Worm (Caenorhabditis elegans): Measurements from ENCODE around the gene F28H6.7.
A peak's percentile ranks its signal among the peaks of the same experiment; 100 is the strongest.

Gene F28H6.7

ce11 chrX:14152644-14153043 is 36.7 kb downstream of the F28H6.7 start:
- TF ChIP-seq pqm-1 (tag; optimal IDR thresholded peaks at IDR 0.05) (no peak), unc-62 (GFP tag; optimal IDR thresholded peaks at IDR 0.05 in 1 of 2) (peak in 1 of 2 experiments; percentile 90), unc-62 (tag; optimal IDR thresholded peaks at IDR 0.05) (no peak)

- TF ChIP-seq ZK546.5 (tag; optimal IDR thresholded peaks at IDR 0.05) (no peak), vab-7 (GFP tag; IDR thresholded peaks at IDR 0.05) (no peak), daf-16 (GFP tag; optimal IDR thresholded peaks at IDR 0.05) (no peak), daf-16 (tag; optimal IDR thresholded peaks at IDR 0.05) (no peak), F10B5.3 (tag; optimal IDR thresholded peaks at IDR 0.05) (no peak), attf-4 (tag; optimal IDR thresholded peaks at IDR 0.05) (no peak), nhr-48 (tag; optimal IDR thresholded peaks at IDR 0.05) (no peak), ZK337.2 (GFP tag; IDR thresholded peaks at IDR 0.05) (no peak), nhr-11 (tag; optimal IDR thresholded peaks at IDR 0.05) (no peak), rbr-2 (tag; optimal IDR thresholded peaks at IDR 0.05) (no peak), nhr-6 (tag; optimal IDR thresholded peaks at IDR 0.05) (no peak), nhr-77 (tag; optimal IDR thresholded peaks at IDR 0.05) (no peak), nhr-76 (tag; optimal IDR thresholded peaks at IDR 0.05) (no peak), daf-12 (tag; optimal IDR thresholded peaks at IDR 0.05) (no peak)
These were observed 41.0 kb downstream of the F28H6.7 start, which contains the start of gene ceh-90 for ce11 chrX:14156913-14157312. Gene ceh-90, minus strand, starts transcription at chrX:14157013.

ce11 chrX:14161684-14162347 is 45.9 kb downstream of the F28H6.7 start, which contains the start of gene lgc-25:
Gene lgc-25, minus strand, starts transcription at chrX:14161734.
- TF ChIP-seq nhr-25 (tag; optimal IDR thresholded peaks at IDR 0.05; ENCODE audit: borderline replicate concordance, insufficient read depth) (peak; percentile 31), F26F4.8 (GFP tag; conservative IDR thresholded peaks at IDR 0.05) (peak; percentile 56; the same call in 1 of the 2 replicates), madf-5 (GFP tag; IDR thresholded peaks at IDR 0.05) (0 out of 4 replicates have a peak, but pooled peaks have one; percentile 37 to 40), lin-38 (GFP tag; IDR thresholded peaks at IDR 0.05) (no peak; the same call in none of the 2 replicates), lin-13 (GFP tag; optimal IDR thresholded peaks at IDR 0.05) (peak; percentile 17), snpc-1.2 (GFP tag; IDR thresholded peaks at IDR 0.05) (peak; percentile 77), zip-2 (tag; optimal IDR thresholded peaks at IDR 0.05) (no peak), pqm-1 (tag; optimal IDR thresholded peaks at IDR 0.05) (no peak), ztf-11 (tag; optimal IDR thresholded peaks at IDR 0.05) (no peak), nhr-102 (tag; optimal IDR thresholded peaks at IDR 0.05) (peak; percentile 62), ctbp-1 (GFP tag; IDR thresholded peaks at IDR 0.05) (peak; percentile 62), attf-4 (tag; optimal IDR thresholded peaks at IDR 0.05) (no peak), nhr-41 (GFP tag; IDR thresholded peaks at IDR 0.05) (peak; percentile 83), hif-1 (tag; optimal IDR thresholded peaks at IDR 0.05) (peak in 1 of 2 experiments; percentile 3), mdl-1 (tag; optimal IDR thresholded peaks at IDR 0.05) (peak in 1 of 2 experiments; percentile 19), lin-1 (GFP tag; IDR thresholded peaks at IDR 0.05) (0 out of 2 replicates have a peak, but pooled peaks have one; percentile 18), nhr-10 (tag; optimal IDR thresholded peaks at IDR 0.05) (no peak), arid-1 (GFP tag; conservative IDR thresholded peaks at IDR 0.05) (no peak), nhr-28 (tag; optimal IDR thresholded peaks at IDR 0.05) (peak; percentile 7), T26A8.4 (GFP tag; IDR thresholded peaks at IDR 0.05) (peak; percentile 68), zip-11 (GFP tag; IDR thresholded peaks at IDR 0.05) (no peak), madf-9 (GFP tag; conservative IDR thresholded peaks at IDR 0.05) (peak; percentile 70), fos-1 (tag; optimal IDR thresholded peaks at IDR 0.05) (no peak), dmd-9 (GFP tag; IDR thresholded peaks at IDR 0.05) (0 out of 2 replicates have a peak, but pooled peaks have one; percentile 44), F37D6.2 (tag; optimal IDR thresholded peaks at IDR 0.05) (no peak), sdz-12 (GFP tag; optimal IDR thresholded peaks at IDR 0.05) (no peak), zfp-3 (GFP tag; conservative IDR thresholded peaks at IDR 0.05) (peak; percentile 65; the same call in 1 of the 2 replicates), snpc-4 (tag; optimal IDR thresholded peaks at IDR 0.05) (no peak), lin-15B (tag; optimal IDR thresholded peaks at IDR 0.05) (no peak), rbr-2 (tag; optimal IDR thresholded peaks at IDR 0.05) (no peak), ces-1 (GFP tag; optimal IDR thresholded peaks at IDR 0.05) (no peak), F10B5.3 (tag; optimal IDR thresholded peaks at IDR 0.05) (no peak), ceh-20 (GFP tag; IDR thresholded peaks at IDR 0.05) (peak; percentile 75), skn-1 (tag; optimal IDR thresholded peaks at IDR 0.05) (no peak), Y105C5A.15 (GFP tag; IDR thresholded peaks at IDR 0.05) (0 out of 2 replicates have a peak, but pooled peaks have one; percentile 21)
